Worm (Caenorhabditis elegans) whole organism, late embryonic: ENCODE results near the gene E02C12.12.
A peak's percentile ranks its signal among the peaks of the same experiment; 100 is the strongest.

Experiments used
- C08G9.2 ChIP-seq: sonication (generic microtip); optimal IDR thresholded peaks from 2 replicates; lab custom pipeline; 2016; ENCODE audit warnings: mild to moderate bottlenecking, missing genetic modification characterization, moderate library complexity, missing compliant biosample characterization
- C38D4.7 ChIP-seq: fragments of 200-800 bp; sonication (Bioruptor generic); optimal IDR thresholded peaks from 2 replicates; lab custom pipeline; 2018; ENCODE audit warnings: mild to moderate bottlenecking, missing genetic modification characterization, moderate library complexity, missing compliant biosample characterization
- K02D7.2 ChIP-seq: sonication (generic microtip); optimal IDR thresholded peaks from 2 replicates; lab custom pipeline; 2017; ENCODE audit warnings: mild to moderate bottlenecking, missing genetic modification characterization, missing compliant biosample characterization
- Y22D7AL.16 ChIP-seq: sonication (generic microtip); optimal IDR thresholded peaks from 2 replicates; lab custom pipeline; 2016; ENCODE audit warnings: missing genetic modification characterization, missing compliant biosample characterization
- ahr-1 ChIP-seq: sonication (generic microtip); optimal IDR thresholded peaks from 2 replicates; lab custom pipeline; 2016; ENCODE audit warnings: missing genetic modification characterization, missing compliant biosample characterization
- ceh-14 ChIP-seq: sonication (generic microtip); optimal IDR thresholded peaks from 2 replicates; lab custom pipeline; 2016; ENCODE audit warnings: missing genotype, missing genetic modification characterization, missing compliant biosample characterization
- ceh-19 ChIP-seq: fragments of 200-800 bp; sonication (Bioruptor generic); optimal IDR thresholded peaks from 2 replicates; lab custom pipeline; 2018; ENCODE audit warnings: mild to moderate bottlenecking, missing genetic modification characterization, missing compliant biosample characterization
- ceh-31 ChIP-seq: sonication (generic microtip); optimal IDR thresholded peaks from 2 replicates; lab custom pipeline; 2016; ENCODE audit warnings: missing genetic modification characterization, missing compliant biosample characterization
- ceh-34 ChIP-seq: sonication (generic microtip); optimal IDR thresholded peaks from 2 replicates; lab custom pipeline; 2016; ENCODE audit warnings: mild to moderate bottlenecking, missing genetic modification characterization, missing compliant biosample characterization
- ceh-45 ChIP-seq: fragments of 200-800 bp; sonication (Bioruptor generic); IDR thresholded peaks from 2 replicates; pipeline ENCODE4 v1.3.6; 2022; ENCODE audit warnings: missing genetic modification reagents, missing genetic modification characterization, missing compliant biosample characterization
- che-1 ChIP-seq: sonication (generic microtip); optimal IDR thresholded peaks from 2 replicates; lab custom pipeline; 2016; ENCODE audit warnings: mild to moderate bottlenecking, missing genetic modification characterization, missing compliant biosample characterization
- ets-4 ChIP-seq: sonication (generic microtip); optimal IDR thresholded peaks from 2 replicates; lab custom pipeline; 2016; ENCODE audit warnings: missing genetic modification characterization, missing compliant biosample characterization
- fax-1 ChIP-seq: sonication (generic microtip); optimal IDR thresholded peaks from 2 replicates; lab custom pipeline; 2016; ENCODE audit warnings: missing genotype, missing genetic modification characterization, missing compliant biosample characterization
- fkh-6 ChIP-seq: sonication (generic microtip); optimal IDR thresholded peaks from 2 replicates; lab custom pipeline; 2016; ENCODE audit warnings: missing genetic modification characterization, missing compliant biosample characterization
- gmeb-2 ChIP-seq: sonication (generic microtip); optimal IDR thresholded peaks from 2 replicates; lab custom pipeline; 2016; ENCODE audit warnings: missing genetic modification characterization, inconsistent platforms, missing compliant biosample characterization
- hlh-15 ChIP-seq: sonication (generic microtip); optimal IDR thresholded peaks from 2 replicates; lab custom pipeline; 2016; ENCODE audit warnings: missing genetic modification characterization, missing compliant biosample characterization
- hlh-30 ChIP-seq: sonication (generic microtip); optimal IDR thresholded peaks from 2 replicates; lab custom pipeline; 2017; ENCODE audit warnings: antibody characterized with exemption, missing genetic modification characterization, missing compliant biosample characterization; ENCODE audit not compliant: insufficient read depth
- hlh-6 ChIP-seq: sonication (generic microtip); optimal IDR thresholded peaks from 2 replicates; lab custom pipeline; 2016; ENCODE audit warnings: missing genotype, missing genetic modification characterization, missing compliant biosample characterization
- hlh-8 ChIP-seq: sonication (generic microtip); optimal IDR thresholded peaks from 2 replicates; lab custom pipeline; 2016; ENCODE audit warnings: missing genotype, missing genetic modification characterization, missing compliant biosample characterization
- lim-6 ChIP-seq: sonication (generic microtip); optimal IDR thresholded peaks from 2 replicates; lab custom pipeline; 2016; ENCODE audit warnings: missing genetic modification characterization, missing compliant biosample characterization
- nfya-1 ChIP-seq: sonication (generic microtip); optimal IDR thresholded peaks from 2 replicates; lab custom pipeline; 2017; ENCODE audit warnings: missing genetic modification characterization, mild to moderate bottlenecking, missing compliant biosample characterization, antibody characterized with exemption, moderate library complexity
- npax-4 ChIP-seq: sonication (generic microtip); optimal IDR thresholded peaks from 2 replicates; lab custom pipeline; 2016; ENCODE audit warnings: missing genetic modification characterization, missing compliant biosample characterization
- pax-1 ChIP-seq: fragments of 150-350 bp; optimal IDR thresholded peaks from 2 replicates; lab custom pipeline; 2014; ENCODE audit warnings: missing biosample characterization, missing genetic modification characterization
- pha-4 ChIP-seq: fragments of 150-350 bp; optimal IDR thresholded peaks from 2 replicates; lab custom pipeline; 2018; ENCODE audit warnings: missing biosample characterization, missing genetic modification reagents, missing genetic modification characterization
- pros-1 ChIP-seq: fragments of 150-350 bp; optimal IDR thresholded peaks from 2 replicates; lab custom pipeline; 2014; ENCODE audit warnings: missing biosample characterization, missing genetic modification reagents, missing genetic modification characterization
- ref-2 ChIP-seq: sonication (generic microtip); optimal IDR thresholded peaks from 2 replicates; lab custom pipeline; 2016; ENCODE audit warnings: missing genetic modification characterization, missing compliant biosample characterization
- rnt-1 ChIP-seq: sonication (generic microtip); optimal IDR thresholded peaks from 2 replicates; lab custom pipeline; 2016; ENCODE audit warnings: missing genetic modification characterization, missing compliant biosample characterization
- sdc-2 ChIP-seq: sonication (generic microtip); optimal IDR thresholded peaks from 2 replicates; lab custom pipeline; 2016; ENCODE audit warnings: missing genotype, missing genetic modification characterization, missing compliant biosample characterization
- syd-9 ChIP-seq: sonication (generic microtip); optimal IDR thresholded peaks from 2 replicates; lab custom pipeline; 2016; ENCODE audit warnings: mild to moderate bottlenecking, missing genetic modification characterization, moderate library complexity, missing compliant biosample characterization
- tbx-2 ChIP-seq: sonication (generic microtip); optimal IDR thresholded peaks from 2 replicates; lab custom pipeline; 2016; ENCODE audit warnings: missing genetic modification characterization, missing compliant biosample characterization
- unc-3 ChIP-seq, 2 experiments: fragments of 200-800 bp in 1 of 2; sonication (Bioruptor generic) in 1 of 2; sonication (generic microtip) in 1 of 2; conservative IDR thresholded peaks in 1 of 2; optimal IDR thresholded peaks in 1 of 2; 2 replicates each; pipeline versions ENCODE4 v1.3.6 to Lab custom; 2016 to 2022; ENCODE audit warnings: missing compliant biosample characterization in 2 of 2, missing genetic modification characterization in 2 of 2, missing genetic modification reagents in 1 of 2
- unc-42 ChIP-seq: sonication (generic microtip); optimal IDR thresholded peaks from 2 replicates; lab custom pipeline; 2016; ENCODE audit warnings: missing genotype, missing genetic modification characterization, missing compliant biosample characterization
- unc-86 ChIP-seq: sonication (generic microtip); optimal IDR thresholded peaks from 2 replicates; lab custom pipeline; 2016; ENCODE audit warnings: missing genetic modification characterization, missing compliant biosample characterization

Gene E02C12.12

DNA sequence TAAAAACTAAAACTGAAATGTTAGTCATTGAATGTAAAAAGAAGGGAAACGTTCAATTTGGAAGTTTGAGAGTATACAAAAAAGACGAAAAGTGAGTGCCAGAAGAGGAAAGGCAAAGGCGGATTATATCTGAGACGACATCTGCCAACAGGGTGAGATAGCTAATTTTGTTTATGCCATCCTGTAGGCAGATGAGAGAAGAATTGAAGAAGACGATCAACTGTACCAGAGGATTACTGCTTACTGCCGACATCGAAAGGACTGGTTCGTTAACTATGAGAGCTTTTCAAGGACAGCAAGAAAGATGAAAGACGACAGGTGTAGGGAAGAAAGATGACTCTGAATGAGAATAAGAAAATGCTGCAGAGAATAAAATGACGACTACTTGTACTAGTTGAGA, 41.4 kb upstream of the E02C12.12 start:
- no peak for TF ChIP-seq hlh-15 (tag; lab: Kevin White, UChicago)
- no peak for TF ChIP-seq unc-3 (GFP tag; conservative IDR thresholded peaks at IDR 0.05; lab: Robert Waterston, UW)
- TF ChIP-seq unc-3 (tag; optimal IDR thresholded peaks at IDR 0.05; lab: Kevin White, UChicago) = no peak
- TF ChIP-seq tbx-2 = no peak
- TF ChIP-seq pros-1 = no peak
- no peak for TF ChIP-seq che-1
- TF ChIP-seq ceh-14 (tag; lab: Kevin White, UChicago) = no peak

ce11 chrV:9422745-9423144, 40.6 kb upstream of the E02C12.12 start:
- TF ChIP-seq hlh-8 (tag; lab: Kevin White, UChicago) (no peak), Y22D7AL.16 (tag; lab: Kevin White, UChicago) (no peak), ahr-1 (no peak), fkh-6 (no peak), fax-1 (tag; lab: Kevin White, UChicago) (no peak), K02D7.2 (tag; lab: Kevin White, UChicago) (no peak), tbx-2 (peak; percentile 59), C08G9.2 (tag; lab: Kevin White, UChicago) (no peak), ceh-14 (tag; lab: Kevin White, UChicago) (no peak), sdc-2 (tag; lab: Kevin White, UChicago) (no peak), nfya-1 (tag; lab: Kevin White, UChicago) (no peak), rnt-1 (tag; lab: Kevin White, UChicago) (no peak), pax-1 (tag; lab: Kevin White, UChicago) (no peak), npax-4 (no peak), hlh-30 (tag; lab: Kevin White, UChicago) (no peak), ceh-45 (no peak), ceh-31 (peak; percentile 26), ets-4 (tag; lab: Kevin White, UChicago) (peak; percentile 54), ref-2 (tag; lab: Kevin White, UChicago) (peak; percentile 56), hlh-6 (tag; lab: Kevin White, UChicago) (peak; percentile 44), gmeb-2 (no peak), C38D4.7 (GFP tag; lab: Kevin White, UChicago) (no peak), ceh-19 (GFP tag; lab: Kevin White, UChicago) (peak; percentile 69), ceh-34 (tag; lab: Kevin White, UChicago) (peak; percentile 13), lim-6 (tag; lab: Kevin White, UChicago) (no peak)

DNA sequence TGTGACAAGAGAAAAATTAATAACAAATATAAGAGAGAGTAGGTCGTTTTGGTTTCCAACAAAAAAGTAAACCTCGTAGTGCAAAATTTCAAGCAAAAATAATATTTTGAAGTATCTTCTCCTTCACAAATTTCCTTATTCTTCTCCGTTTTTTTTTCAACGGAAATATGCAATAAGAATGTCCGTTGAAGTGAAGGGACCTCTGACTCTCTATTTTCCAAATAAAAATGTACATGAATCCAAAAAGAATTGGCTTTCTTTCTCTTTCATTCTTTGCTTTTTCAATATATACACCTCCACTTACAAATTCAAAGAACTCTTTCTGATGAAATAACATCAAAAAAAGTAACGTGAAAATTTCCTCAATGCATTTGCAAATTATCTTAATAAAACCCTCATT, 34.5 kb upstream of the E02C12.12 start, which contains the start of gene F36D4.1:
TSS of gene F36D4.1 (plus strand) at position 301 of the 400 bp plus-strand sequence.
- TF ChIP-seq hlh-6 (tag; lab: Kevin White, UChicago) = no peak

DNA sequence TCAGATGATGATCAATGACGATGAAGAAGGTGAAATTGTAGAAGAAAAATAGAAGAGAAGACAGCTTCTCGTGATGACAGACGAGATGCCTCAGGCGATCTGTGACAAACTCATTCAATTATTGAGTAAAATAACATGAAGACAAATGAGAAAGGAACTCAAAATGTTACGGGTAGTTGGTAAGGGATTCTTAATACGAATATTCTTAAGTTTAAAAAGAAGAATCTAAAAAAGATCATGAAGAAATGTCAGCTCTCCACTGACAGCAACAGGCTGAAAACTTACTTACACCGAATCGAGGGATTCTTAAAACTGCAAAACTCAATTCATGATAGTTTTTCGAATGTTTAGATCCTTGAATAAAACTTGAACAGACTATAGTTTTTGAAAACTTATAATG, 32.4 kb upstream of the E02C12.12 start, which contains the start of gene F36D4.4:
TSS of gene F36D4.4 (minus strand) at position 101 of the 400 bp plus-strand sequence.
- TF ChIP-seq fax-1 (tag; lab: Kevin White, UChicago) (no peak), nfya-1 (tag; lab: Kevin White, UChicago) (no peak), hlh-8 (tag; lab: Kevin White, UChicago) (no peak), hlh-6 (tag; lab: Kevin White, UChicago) (no peak), che-1 (no peak)
- TF ChIP-seq, all 69 proteins: peak for 0

DNA sequence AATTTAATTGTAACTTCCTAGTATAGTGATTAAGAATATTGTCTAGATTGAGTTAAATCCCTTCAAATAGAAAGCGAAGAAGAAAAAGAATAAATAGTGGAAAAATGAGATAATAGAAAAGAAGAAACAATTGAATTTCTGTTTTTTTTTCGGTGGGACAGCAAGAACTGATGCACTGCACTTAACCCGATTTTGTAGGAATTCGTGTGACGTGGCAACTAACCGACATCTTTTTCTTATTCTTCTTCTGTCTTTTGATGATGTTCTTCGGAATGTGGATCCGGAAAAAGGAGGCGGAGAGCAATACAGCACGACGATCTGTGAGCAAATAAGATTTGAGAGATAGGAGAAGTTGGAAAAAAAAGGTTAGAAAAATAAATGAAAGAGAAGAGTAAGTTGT, 26.8 kb upstream of the E02C12.12 start:
- TF ChIP-seq ceh-19 (GFP tag; lab: Kevin White, UChicago) (no peak), unc-42 (tag; lab: Kevin White, UChicago) (peak; percentile 50)

DNA sequence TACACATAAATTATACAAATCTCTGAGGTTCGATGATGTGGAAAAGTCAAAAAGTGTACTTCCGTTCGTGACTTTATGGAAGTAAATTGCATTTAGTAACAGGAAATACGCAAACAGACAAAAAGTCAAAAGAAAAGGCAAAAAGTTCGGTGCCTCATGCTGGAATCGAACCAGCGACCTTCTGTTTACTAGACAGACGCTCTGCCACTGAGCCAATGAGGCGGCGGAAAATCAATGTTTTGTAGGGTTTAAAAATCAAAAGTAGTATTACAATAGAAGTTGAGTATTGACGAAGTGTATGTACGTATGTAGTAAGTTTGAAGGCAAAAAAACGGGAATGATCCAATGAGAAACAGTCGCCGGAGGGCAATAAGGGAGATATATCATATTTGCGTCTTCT, 24.8 kb upstream of the E02C12.12 start:
- TF ChIP-seq syd-9 (tag; lab: Kevin White, UChicago) (no peak), pha-4 (tag; lab: Kevin White, UChicago) (no peak), che-1 (no peak), sdc-2 (tag; lab: Kevin White, UChicago) (no peak), hlh-8 (tag; lab: Kevin White, UChicago) (no peak), unc-86 (no peak), fax-1 (tag; lab: Kevin White, UChicago) (no peak), ets-4 (tag; lab: Kevin White, UChicago) (no peak)
